Worm (Caenorhabditis elegans) whole organism, L4 larva: ENCODE data around the gene slcr-46.3.
A peak's percentile ranks its signal among the peaks of the same experiment; 100 is the strongest.

Source experiments
- Y105C5A.15 ChIP-seq: fragments of 200-800 bp; sonication (Bioruptor generic); IDR thresholded peaks from 2 replicates; pipeline ENCODE4 v1.3.6; 2022; ENCODE audit warnings: missing genetic modification characterization, missing compliant biosample characterization
- Y48G9A.11 ChIP-seq: fragments of 200-800 bp; sonication (Bioruptor generic); IDR thresholded peaks from 2 replicates; pipeline ENCODE4 v1.3.6; 2022; ENCODE audit warnings: missing genetic modification reagents, missing genetic modification characterization, missing compliant biosample characterization
- ZK337.2 ChIP-seq: fragments of 200-800 bp; sonication (Bioruptor generic); IDR thresholded peaks from 2 replicates; pipeline ENCODE4 v1.3.6; 2022; ENCODE audit warnings: missing genetic modification reagents, missing genetic modification characterization, missing compliant biosample characterization
- ZK546.5 ChIP-seq, 2 experiments: sonication (generic microtip); optimal IDR thresholded peaks; 2 replicates each; lab custom pipeline; 2017; ENCODE audit warnings: missing biosample characterization in 2 of 2, missing genetic modification characterization in 2 of 2
- aha-1 ChIP-seq: fragments of 150-350 bp; peaks from one replicate; lab custom pipeline; 2014; ENCODE audit warnings: missing biosample characterization, missing genetic modification characterization
- daf-16 ChIP-seq, 3 experiments: sonication (generic microtip); optimal IDR thresholded peaks; 2 replicates each; lab custom pipeline; 2016 to 2017; ENCODE audit warnings: missing genetic modification characterization in 3 of 3, missing genetic modification reagents in 3 of 3, mild to moderate bottlenecking in 2 of 3, missing compliant biosample characterization in 2 of 3, missing biosample characterization in 1 of 3, moderate library complexity in 1 of 3
- daf-19 ChIP-seq: fragments of 200-800 bp; sonication (Bioruptor generic); conservative IDR thresholded peaks from 2 replicates; pipeline ENCODE4 v1.3.6; 2022; ENCODE audit warnings: missing genetic modification characterization, missing compliant biosample characterization
- dmd-6 ChIP-seq: fragments of 200-800 bp; sonication (Bioruptor generic); IDR thresholded peaks from 2 replicates; pipeline ENCODE4 v1.3.6; 2022; ENCODE audit warnings: missing genetic modification reagents, missing genetic modification characterization, missing compliant biosample characterization
- dmd-9 ChIP-seq: fragments of 200-800 bp; sonication (Bioruptor generic); IDR thresholded peaks from 2 replicates; pipeline ENCODE4 v1.3.6; 2022; ENCODE audit warnings: missing genetic modification reagents, missing genetic modification characterization, missing compliant biosample characterization
- egl-27 ChIP-seq: sonication (generic microtip); optimal IDR thresholded peaks from 3 replicates; lab custom pipeline; 2017; ENCODE audit warnings: missing biosample characterization, missing genetic modification reagents, missing genetic modification characterization
- fkh-10 ChIP-seq: fragments of 150-350 bp; optimal IDR thresholded peaks from 2 replicates; lab custom pipeline; 2014; ENCODE audit warnings: missing biosample characterization, missing genetic modification reagents, missing genetic modification characterization
- fos-1 ChIP-seq: fragments of 150-350 bp; optimal IDR thresholded peaks from 2 replicates; lab custom pipeline; 2014; ENCODE audit warnings: missing biosample characterization, missing genetic modification characterization
- hif-1 ChIP-seq, 2 experiments: sonication (generic microtip); optimal IDR thresholded peaks; 2 replicates each; lab custom pipeline; 2016 to 2017; ENCODE audit warnings: missing compliant biosample characterization in 2 of 2, missing genetic modification characterization in 2 of 2, missing genetic modification reagents in 2 of 2, missing genotype in 2 of 2, mild to moderate bottlenecking in 1 of 2
- hlh-11 ChIP-seq: fragments of 200-800 bp; sonication (Bioruptor generic); optimal IDR thresholded peaks from 2 replicates; lab custom pipeline; 2018; ENCODE audit warnings: mild to moderate bottlenecking, missing genetic modification characterization, missing compliant biosample characterization
- hlh-30 ChIP-seq: sonication (generic microtip); optimal IDR thresholded peaks from 2 replicates; lab custom pipeline; 2017; ENCODE audit warnings: antibody characterized with exemption, mild to moderate bottlenecking, missing genetic modification characterization, missing compliant biosample characterization; ENCODE audit not compliant: insufficient read depth
- jun-1 ChIP-seq: fragments of 150-350 bp; optimal IDR thresholded peaks from 2 replicates; lab custom pipeline; 2014; ENCODE audit warnings: missing biosample characterization, missing genetic modification reagents, missing genetic modification characterization
- lim-7 ChIP-seq: fragments of 200-800 bp; sonication (Bioruptor generic); IDR thresholded peaks from 2 replicates; pipeline ENCODE4 v1.3.6; 2022; ENCODE audit warnings: missing genetic modification characterization, missing compliant biosample characterization
- lin-15B ChIP-seq: fragments of 150-350 bp; sonication (generic microtip); optimal IDR thresholded peaks from 3 replicates; lab custom pipeline; 2014; ENCODE audit warnings: missing biosample characterization, missing genetic modification characterization
- lin-38 ChIP-seq: fragments of 200-800 bp; sonication (Bioruptor generic); IDR thresholded peaks from 2 replicates; pipeline ENCODE4 v1.3.6; 2022; ENCODE audit warnings: missing genetic modification reagents, missing genetic modification characterization, missing compliant biosample characterization
- lin-39 ChIP-seq: fragments of 150-350 bp; optimal IDR thresholded peaks from 2 replicates; lab custom pipeline; 2014; ENCODE audit warnings: missing biosample characterization, missing genetic modification reagents, missing genetic modification characterization
- lir-3 ChIP-seq: sonication (generic microtip); optimal IDR thresholded peaks from 2 replicates; lab custom pipeline; 2016; ENCODE audit warnings: mild to moderate bottlenecking, missing genetic modification characterization, missing compliant biosample characterization
- lsy-2 ChIP-seq, 2 experiments: fragments of 150-350 bp in 1 of 2; sonication (generic microtip) in 1 of 2; optimal IDR thresholded peaks; 2 replicates each; lab custom pipeline; 2014 to 2017; ENCODE audit warnings: missing biosample characterization in 2 of 2, missing genetic modification characterization in 2 of 2
- madf-9 ChIP-seq: fragments of 200-800 bp; sonication (Bioruptor generic); conservative IDR thresholded peaks from 2 replicates; pipeline ENCODE4 v1.3.6; 2022; ENCODE audit warnings: missing genetic modification reagents, missing genetic modification characterization, missing compliant biosample characterization
- mep-1 ChIP-seq: fragments of 150-350 bp; sonication (generic microtip); optimal IDR thresholded peaks from 3 replicates; lab custom pipeline; 2014; ENCODE audit warnings: missing biosample characterization, missing genetic modification characterization
- nhr-10 ChIP-seq: fragments of 150-350 bp; optimal IDR thresholded peaks from 2 replicates; lab custom pipeline; 2014; ENCODE audit warnings: missing biosample characterization, missing genetic modification characterization
- nhr-111 ChIP-seq: fragments of 200-800 bp; sonication (Bioruptor generic); optimal IDR thresholded peaks from 2 replicates; lab custom pipeline; 2018; ENCODE audit warnings: mild to moderate bottlenecking, missing genetic modification characterization, missing compliant biosample characterization
- nhr-25 ChIP-seq: sonication (generic microtip); optimal IDR thresholded peaks from 2 replicates; lab custom pipeline; 2017; ENCODE audit warnings: missing genetic modification characterization, mild to moderate bottlenecking, missing compliant biosample characterization, antibody characterized with exemption, moderate library complexity, borderline replicate concordance; ENCODE audit not compliant: insufficient read depth
- nhr-28 ChIP-seq: fragments of 150-350 bp; optimal IDR thresholded peaks from 2 replicates; lab custom pipeline; 2014; ENCODE audit warnings: missing biosample characterization, missing genetic modification characterization
- php-3 ChIP-seq: fragments of 200-800 bp; sonication (Bioruptor generic); IDR thresholded peaks from 2 replicates; pipeline ENCODE4 v1.3.6; 2022; ENCODE audit warnings: missing genetic modification reagents, missing genetic modification characterization, missing compliant biosample characterization
- pqm-1 ChIP-seq: sonication (generic microtip); optimal IDR thresholded peaks from 2 replicates; lab custom pipeline; 2017; ENCODE audit warnings: missing biosample characterization, missing genetic modification characterization
- rbr-2 ChIP-seq: sonication (generic microtip); optimal IDR thresholded peaks from 2 replicates; lab custom pipeline; 2016; ENCODE audit warnings: missing genotype, missing genetic modification characterization, missing compliant biosample characterization
- sdz-12 ChIP-seq: fragments of 200-800 bp; sonication (Bioruptor generic); optimal IDR thresholded peaks from 2 replicates; lab custom pipeline; 2018; ENCODE audit warnings: mild to moderate bottlenecking, missing genetic modification characterization, missing compliant biosample characterization
- set-16 ChIP-seq: fragments of 200-800 bp; sonication (Bioruptor generic); IDR thresholded peaks from 2 replicates; pipeline ENCODE4 v1.3.6; 2022; ENCODE audit warnings: missing genetic modification reagents, missing genetic modification characterization, missing compliant biosample characterization
- spr-1 ChIP-seq: sonication (generic microtip); optimal IDR thresholded peaks from 2 replicates; lab custom pipeline; 2016; ENCODE audit warnings: mild to moderate bottlenecking, missing genetic modification characterization, missing compliant biosample characterization
- spr-3 ChIP-seq: fragments of 200-800 bp; sonication (Bioruptor generic); optimal IDR thresholded peaks from 2 replicates; lab custom pipeline; 2018; ENCODE audit warnings: mild to moderate bottlenecking, missing genetic modification characterization, missing compliant biosample characterization
- unc-62 ChIP-seq, 3 experiments: fragments of 150-350 bp in 1 of 3; sonication (generic microtip); optimal IDR thresholded peaks in 2 of 3; peaks in 1 of 3; 1 replicate in 1 of 3; 2 replicates in 2 of 3; lab custom pipeline; 2014 to 2017; ENCODE audit warnings: missing biosample characterization in 3 of 3, missing genetic modification characterization in 3 of 3, missing genetic modification reagents in 3 of 3, missing genotype in 1 of 3
- zag-1 ChIP-seq: fragments of 150-350 bp; optimal IDR thresholded peaks from 2 replicates; lab custom pipeline; 2014; ENCODE audit warnings: missing biosample characterization, missing genetic modification characterization
- zfp-2 ChIP-seq: sonication (generic microtip); optimal IDR thresholded peaks from 2 replicates; lab custom pipeline; 2016; ENCODE audit warnings: mild to moderate bottlenecking, missing genetic modification characterization, missing compliant biosample characterization
- zip-11 ChIP-seq: fragments of 200-800 bp; sonication (Bioruptor generic); IDR thresholded peaks from 2 replicates; pipeline ENCODE4 v1.3.6; 2022; ENCODE audit warnings: missing genetic modification characterization, missing compliant biosample characterization
- zip-2 ChIP-seq: fragments of 150-350 bp; optimal IDR thresholded peaks from 2 replicates; lab custom pipeline; 2014; ENCODE audit warnings: missing biosample characterization, missing genetic modification characterization

Gene slcr-46.3

ce11 chrV:9738077-9738705, 14.3 kb upstream of the slcr-46.3 start (continued):
- no peak for TF ChIP-seq ZK546.5 (tag; optimal IDR thresholded peaks at IDR 0.05; lab: Kevin White, UChicago)
- TF ChIP-seq nhr-111 = no peak
- TF ChIP-seq set-16 (GFP tag; lab: Robert Waterston, UW) = no peak
- peak in 1 of 2 experiments; percentile 52 for TF ChIP-seq unc-62 (GFP tag; optimal IDR thresholded peaks at IDR 0.05 in 1 of 2; lab: Kevin White, UChicago)
- no peak for TF ChIP-seq unc-62 (tag; optimal IDR thresholded peaks at IDR 0.05; lab: Kevin White, UChicago)
- no peak for TF ChIP-seq zfp-2
- no peak for TF ChIP-seq lir-3 (tag; lab: Kevin White, UChicago)
- TF ChIP-seq lim-7 = no peak
- TF ChIP-seq dmd-9 (GFP tag; lab: Robert Waterston, UW) = no peak
- no peak for TF ChIP-seq zip-11 (GFP tag; lab: Robert Waterston, UW)
- TF ChIP-seq egl-27 = no peak
- peak; percentile 72 for TF ChIP-seq pqm-1 (tag; lab: Kevin White, UChicago)
- TF ChIP-seq Y105C5A.15 (GFP tag; lab: Robert Waterston, UW) = no peak
- no peak for TF ChIP-seq lin-38
- no peak for TF ChIP-seq php-3
- TF ChIP-seq hif-1 (tag; optimal IDR thresholded peaks at IDR 0.05; lab: Kevin White, UChicago) = no peak
- TF ChIP-seq lin-15B (tag; lab: Kevin White, UChicago) = no peak
- TF ChIP-seq spr-3 (GFP tag; lab: Kevin White, UChicago) = no peak
- TF ChIP-seq zag-1 (tag; lab: Kevin White, UChicago) = no peak
- no peak for TF ChIP-seq spr-1 (tag; lab: Kevin White, UChicago)
- TF ChIP-seq daf-19 (GFP tag; lab: Robert Waterston, UW) = no peak
- TF ChIP-seq sdz-12 (GFP tag; lab: Kevin White, UChicago) = no peak
- TF ChIP-seq Y48G9A.11 (GFP tag; lab: Robert Waterston, UW) = no peak
- TF ChIP-seq rbr-2 (tag; lab: Kevin White, UChicago) = no peak
- TF ChIP-seq nhr-10 = no peak
- TF ChIP-seq lsy-2 (tag; optimal IDR thresholded peaks at IDR 0.05; lab: Kevin White, UChicago) = no peak

ce11 chrV:9737287-9737686, 13.4 kb upstream of the slcr-46.3 start, which contains the start of gene aqp-4:
aqp-4 (plus strand) TSS chrV:9737556.
- TF ChIP-seq fos-1 (tag; lab: Kevin White, UChicago) (no peak), dmd-6 (GFP tag; lab: Robert Waterston, UW) (peak; percentile 43; the same call in 1 of the 2 replicates), lin-39 (tag; lab: Kevin White, UChicago) (no peak), pqm-1 (tag; lab: Kevin White, UChicago) (peak; percentile 59), jun-1 (no peak), aha-1 (no peak), hlh-11 (peak; percentile 18), daf-16 (GFP tag; optimal IDR thresholded peaks at IDR 0.05; lab: Kevin White, UChicago) (no peak), daf-16 (tag; optimal IDR thresholded peaks at IDR 0.05; lab: Kevin White, UChicago) (peak; percentile 28), madf-9 (GFP tag; lab: Robert Waterston, UW) (no peak), zag-1 (tag; lab: Kevin White, UChicago) (no peak), nhr-25 (tag; lab: Kevin White, UChicago) (no peak), hlh-30 (tag; lab: Kevin White, UChicago) (peak; percentile 6), fkh-10 (GFP tag; lab: Kevin White, UChicago) (no peak), ZK337.2 (GFP tag; lab: Robert Waterston, UW) (no peak), mep-1 (tag; lab: Kevin White, UChicago) (no peak), zip-2 (no peak), nhr-28 (tag; lab: Kevin White, UChicago) (peak; percentile 47), php-3 (no peak)
